Worm (Caenorhabditis elegans) whole organism, late embryonic: Measurements from ENCODE around the gene srx-64.

Experiments used
- C08G9.2 ChIP-seq: sonication (generic microtip); optimal IDR thresholded peaks from 2 replicates; lab custom pipeline; 2016; ENCODE audit warnings: mild to moderate bottlenecking, missing genetic modification characterization, moderate library complexity, missing compliant biosample characterization
- C38D4.7 ChIP-seq: fragments of 200-800 bp; sonication (Bioruptor generic); optimal IDR thresholded peaks from 2 replicates; lab custom pipeline; 2018; ENCODE audit warnings: mild to moderate bottlenecking, missing genetic modification characterization, moderate library complexity, missing compliant biosample characterization
- F13H6.1 ChIP-seq: sonication (generic microtip); optimal IDR thresholded peaks from 2 replicates; lab custom pipeline; 2016; ENCODE audit warnings: missing genetic modification characterization, missing compliant biosample characterization
- K02D7.2 ChIP-seq: sonication (generic microtip); optimal IDR thresholded peaks from 2 replicates; lab custom pipeline; 2017; ENCODE audit warnings: mild to moderate bottlenecking, missing genetic modification characterization, missing compliant biosample characterization
- K09A11.1 ChIP-seq: sonication (generic microtip); optimal IDR thresholded peaks from 2 replicates; lab custom pipeline; 2017; ENCODE audit warnings: antibody characterized with exemption, mild to moderate bottlenecking, missing genetic modification characterization, missing compliant biosample characterization; ENCODE audit not compliant: insufficient read depth
- Y22D7AL.16 ChIP-seq: sonication (generic microtip); optimal IDR thresholded peaks from 2 replicates; lab custom pipeline; 2016; ENCODE audit warnings: missing genetic modification characterization, missing compliant biosample characterization
- ahr-1 ChIP-seq: sonication (generic microtip); optimal IDR thresholded peaks from 2 replicates; lab custom pipeline; 2016; ENCODE audit warnings: missing genetic modification characterization, missing compliant biosample characterization
- ama-1 ChIP-seq: fragments of 150-350 bp; optimal IDR thresholded peaks from 2 replicates; lab custom pipeline; 2014
- ceh-14 ChIP-seq: sonication (generic microtip); optimal IDR thresholded peaks from 2 replicates; lab custom pipeline; 2016; ENCODE audit warnings: missing genotype, missing genetic modification characterization, missing compliant biosample characterization
- ceh-18 ChIP-seq: sonication (generic microtip); optimal IDR thresholded peaks from 2 replicates; lab custom pipeline; 2016; ENCODE audit warnings: missing genetic modification characterization, missing compliant biosample characterization
- ceh-19 ChIP-seq: fragments of 200-800 bp; sonication (Bioruptor generic); optimal IDR thresholded peaks from 2 replicates; lab custom pipeline; 2018; ENCODE audit warnings: mild to moderate bottlenecking, missing genetic modification characterization, missing compliant biosample characterization
- ceh-30 ChIP-seq: fragments of 150-350 bp; optimal IDR thresholded peaks from 2 replicates; lab custom pipeline; 2014; ENCODE audit warnings: missing biosample characterization, missing genetic modification characterization
- ceh-31 ChIP-seq: sonication (generic microtip); optimal IDR thresholded peaks from 2 replicates; lab custom pipeline; 2016; ENCODE audit warnings: missing genetic modification characterization, missing compliant biosample characterization
- ceh-34 ChIP-seq: sonication (generic microtip); optimal IDR thresholded peaks from 2 replicates; lab custom pipeline; 2016; ENCODE audit warnings: mild to moderate bottlenecking, missing genetic modification characterization, missing compliant biosample characterization
- ceh-48 ChIP-seq: sonication (generic microtip); optimal IDR thresholded peaks from 2 replicates; lab custom pipeline; 2016; ENCODE audit warnings: missing genetic modification characterization, inconsistent platforms, missing compliant biosample characterization
- ceh-6 ChIP-seq: fragments of 200-800 bp; sonication (Bioruptor generic); optimal IDR thresholded peaks from 2 replicates; lab custom pipeline; 2018; ENCODE audit warnings: mild to moderate bottlenecking, missing genetic modification characterization, missing compliant biosample characterization
- che-1 ChIP-seq: sonication (generic microtip); optimal IDR thresholded peaks from 2 replicates; lab custom pipeline; 2016; ENCODE audit warnings: mild to moderate bottlenecking, missing genetic modification characterization, missing compliant biosample characterization
- elt-2 ChIP-seq: sonication (generic microtip); optimal IDR thresholded peaks from 2 replicates; lab custom pipeline; 2016; ENCODE audit warnings: missing genetic modification reagents, missing genetic modification characterization, missing compliant biosample characterization
- ets-4 ChIP-seq: sonication (generic microtip); optimal IDR thresholded peaks from 2 replicates; lab custom pipeline; 2016; ENCODE audit warnings: missing genetic modification characterization, missing compliant biosample characterization
- eyg-1 ChIP-seq: sonication (generic microtip); optimal IDR thresholded peaks from 2 replicates; lab custom pipeline; 2016; ENCODE audit warnings: missing genotype, missing genetic modification characterization, missing compliant biosample characterization
- fax-1 ChIP-seq: sonication (generic microtip); optimal IDR thresholded peaks from 2 replicates; lab custom pipeline; 2016; ENCODE audit warnings: missing genotype, missing genetic modification characterization, missing compliant biosample characterization
- hlh-15 ChIP-seq: sonication (generic microtip); optimal IDR thresholded peaks from 2 replicates; lab custom pipeline; 2016; ENCODE audit warnings: missing genetic modification characterization, missing compliant biosample characterization
- hlh-6 ChIP-seq: sonication (generic microtip); optimal IDR thresholded peaks from 2 replicates; lab custom pipeline; 2016; ENCODE audit warnings: missing genotype, missing genetic modification characterization, missing compliant biosample characterization
- lim-6 ChIP-seq: sonication (generic microtip); optimal IDR thresholded peaks from 2 replicates; lab custom pipeline; 2016; ENCODE audit warnings: missing genetic modification characterization, missing compliant biosample characterization
- lin-11 ChIP-seq: fragments of 200-800 bp; sonication (Bioruptor generic); optimal IDR thresholded peaks from 2 replicates; lab custom pipeline; 2018; ENCODE audit warnings: mild to moderate bottlenecking, missing genetic modification characterization, missing compliant biosample characterization
- madf-2 ChIP-seq: sonication (generic microtip); optimal IDR thresholded peaks from 2 replicates; lab custom pipeline; 2017; ENCODE audit warnings: missing genetic modification characterization, missing compliant biosample characterization
- mec-3 ChIP-seq: sonication (generic microtip); optimal IDR thresholded peaks from 2 replicates; lab custom pipeline; 2016; ENCODE audit warnings: borderline replicate concordance, missing genetic modification characterization, missing compliant biosample characterization
- nhr-11 ChIP-seq: fragments of 150-350 bp; optimal IDR thresholded peaks from 2 replicates; lab custom pipeline; 2014; ENCODE audit warnings: missing biosample characterization, missing genetic modification characterization
- nhr-232 ChIP-seq: sonication (generic microtip); optimal IDR thresholded peaks from 2 replicates; lab custom pipeline; 2016; ENCODE audit warnings: missing genetic modification characterization, missing compliant biosample characterization
- npax-4 ChIP-seq: sonication (generic microtip); optimal IDR thresholded peaks from 2 replicates; lab custom pipeline; 2016; ENCODE audit warnings: missing genetic modification characterization, missing compliant biosample characterization
- odd-2 ChIP-seq: sonication (generic microtip); optimal IDR thresholded peaks from 2 replicates; lab custom pipeline; 2017; ENCODE audit warnings: antibody characterized with exemption, mild to moderate bottlenecking, missing genetic modification characterization, missing compliant biosample characterization
- pat-9 ChIP-seq: fragments of 200-800 bp; sonication (Bioruptor generic); optimal IDR thresholded peaks from 2 replicates; lab custom pipeline; 2018; ENCODE audit warnings: mild to moderate bottlenecking, missing genetic modification characterization, moderate library complexity, missing compliant biosample characterization
- pha-2 ChIP-seq: sonication (generic microtip); optimal IDR thresholded peaks from 2 replicates; lab custom pipeline; 2017; ENCODE audit warnings: mild to moderate bottlenecking, missing genetic modification characterization, missing compliant biosample characterization
- pqm-1 ChIP-seq: sonication (generic microtip); optimal IDR thresholded peaks from 2 replicates; lab custom pipeline; 2016; ENCODE audit warnings: missing genetic modification characterization, missing compliant biosample characterization
- pros-1 ChIP-seq: fragments of 150-350 bp; optimal IDR thresholded peaks from 2 replicates; lab custom pipeline; 2014; ENCODE audit warnings: missing biosample characterization, missing genetic modification reagents, missing genetic modification characterization
- ref-2 ChIP-seq: sonication (generic microtip); optimal IDR thresholded peaks from 2 replicates; lab custom pipeline; 2016; ENCODE audit warnings: missing genetic modification characterization, missing compliant biosample characterization
- sox-4 ChIP-seq: sonication (generic microtip); optimal IDR thresholded peaks from 2 replicates; lab custom pipeline; 2017; ENCODE audit warnings: mild to moderate bottlenecking, missing genetic modification characterization, inconsistent platforms, missing compliant biosample characterization
- syd-9 ChIP-seq: sonication (generic microtip); optimal IDR thresholded peaks from 2 replicates; lab custom pipeline; 2016; ENCODE audit warnings: mild to moderate bottlenecking, missing genetic modification characterization, moderate library complexity, missing compliant biosample characterization
- tbx-2 ChIP-seq: sonication (generic microtip); optimal IDR thresholded peaks from 2 replicates; lab custom pipeline; 2016; ENCODE audit warnings: missing genetic modification characterization, missing compliant biosample characterization
- ttx-3 ChIP-seq: sonication (generic microtip); optimal IDR thresholded peaks from 2 replicates; lab custom pipeline; 2016; ENCODE audit warnings: missing genetic modification reagents, missing genetic modification characterization, missing compliant biosample characterization
- unc-3 ChIP-seq, 2 experiments: fragments of 200-800 bp in 1 of 2; sonication (Bioruptor generic) in 1 of 2; sonication (generic microtip) in 1 of 2; conservative IDR thresholded peaks in 1 of 2; optimal IDR thresholded peaks in 1 of 2; 2 replicates each; pipeline versions ENCODE4 v1.3.6 to Lab custom; 2016 to 2022; ENCODE audit warnings: missing compliant biosample characterization in 2 of 2, missing genetic modification characterization in 2 of 2, missing genetic modification reagents in 1 of 2
- unc-42 ChIP-seq: sonication (generic microtip); optimal IDR thresholded peaks from 2 replicates; lab custom pipeline; 2016; ENCODE audit warnings: missing genotype, missing genetic modification characterization, missing compliant biosample characterization
- unc-55 ChIP-seq: sonication (generic microtip); optimal IDR thresholded peaks from 2 replicates; lab custom pipeline; 2017; ENCODE audit warnings: missing biosample characterization, missing genetic modification reagents, missing genetic modification characterization
- unc-86 ChIP-seq: sonication (generic microtip); optimal IDR thresholded peaks from 2 replicates; lab custom pipeline; 2016; ENCODE audit warnings: missing genetic modification characterization, missing compliant biosample characterization
- zip-5 ChIP-seq: sonication (generic microtip); optimal IDR thresholded peaks from 2 replicates; lab custom pipeline; 2016; ENCODE audit warnings: missing genetic modification characterization, missing compliant biosample characterization

srx-64 gene

ce11 chrV:3941860-3942259, 12.7 kb downstream of the srx-64 start, which contains the start of gene cyp-35B2:
Gene cyp-35B2 (plus strand): TSS chrV:3942160.
- TF ChIP-seq ttx-3 (tag; lab: Kevin White, UChicago): no peak
- TF ChIP-seq Y22D7AL.16 (tag; lab: Kevin White, UChicago): no peak
- TF ChIP-seq unc-55 (GFP tag; lab: Kevin White, UChicago): no peak
- no peak for TF ChIP-seq C38D4.7 (GFP tag; lab: Kevin White, UChicago)
- TF ChIP-seq unc-86 (tag; lab: Kevin White, UChicago): no peak
- no peak for TF ChIP-seq K09A11.1 (tag; lab: Kevin White, UChicago)
- TF ChIP-seq ahr-1 (tag; lab: Kevin White, UChicago): no peak
- TF ChIP-seq nhr-232 (tag; lab: Kevin White, UChicago): no peak
- TF ChIP-seq hlh-6: no peak
- no peak for TF ChIP-seq ceh-31 (tag; lab: Kevin White, UChicago)
- no peak for TF ChIP-seq madf-2 (tag; lab: Kevin White, UChicago)

ce11 chrV:3943364-3943763, 14.2 kb downstream of the srx-64 start:
- TF ChIP-seq ceh-34 (tag; lab: Kevin White, UChicago) (no peak), fax-1 (tag; lab: Kevin White, UChicago) (no peak), madf-2 (tag; lab: Kevin White, UChicago) (no peak), hlh-6 (no peak), elt-2 (tag; lab: Kevin White, UChicago) (no peak), ceh-6 (GFP tag; lab: Kevin White, UChicago) (no peak), unc-3 (GFP tag; conservative IDR thresholded peaks at IDR 0.05; lab: Robert Waterston, UW) (no peak), unc-3 (tag; optimal IDR thresholded peaks at IDR 0.05; lab: Kevin White, UChicago) (no peak), ceh-18 (tag; lab: Kevin White, UChicago) (no peak), ceh-14 (tag; lab: Kevin White, UChicago) (no peak), mec-3 (tag; lab: Kevin White, UChicago) (no peak), sox-4 (tag; lab: Kevin White, UChicago) (no peak), ref-2 (no peak)

DNA sequence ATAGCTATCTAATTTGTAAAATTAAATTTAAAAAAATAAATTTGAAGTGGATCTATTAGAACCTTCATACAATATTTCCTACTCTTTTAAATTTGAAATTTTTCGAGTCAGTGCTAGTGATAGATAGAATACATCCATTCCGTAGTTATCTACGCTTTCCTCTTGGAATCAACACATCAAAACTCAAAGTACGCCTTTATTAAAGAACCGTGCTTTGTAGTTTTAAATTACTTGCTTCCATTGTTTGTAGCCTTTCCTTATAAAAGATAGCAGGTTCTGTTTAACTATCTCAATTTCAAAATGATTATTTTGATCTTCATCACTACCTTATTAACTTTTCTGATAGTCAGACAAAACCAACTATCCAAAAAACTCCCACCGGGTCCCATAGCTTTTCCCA, 15.9 kb downstream of the srx-64 start, which contains the start of gene cyp-35B3:
TSS of gene cyp-35B3 (plus strand) at position 301 of the 400 bp plus-strand sequence.
- TF ChIP-seq C08G9.2: no peak
- TF ChIP-seq pros-1 (tag; lab: Kevin White, UChicago): no peak
- no peak for TF ChIP-seq K02D7.2 (tag; lab: Kevin White, UChicago)
- no peak for TF ChIP-seq lim-6 (tag; lab: Kevin White, UChicago)
- no peak for TF ChIP-seq zip-5 (tag; lab: Kevin White, UChicago)
- TF ChIP-seq C38D4.7 (GFP tag; lab: Kevin White, UChicago): no peak
- no peak for TF ChIP-seq ref-2
- no peak for TF ChIP-seq lin-11
- no peak for TF ChIP-seq nhr-11
- TF ChIP-seq hlh-15 (tag; lab: Kevin White, UChicago): no peak
- TF ChIP-seq che-1: no peak
- TF ChIP-seq syd-9 (tag; lab: Kevin White, UChicago): no peak
- no peak for TF ChIP-seq odd-2 (tag; lab: Kevin White, UChicago)

DNA sequence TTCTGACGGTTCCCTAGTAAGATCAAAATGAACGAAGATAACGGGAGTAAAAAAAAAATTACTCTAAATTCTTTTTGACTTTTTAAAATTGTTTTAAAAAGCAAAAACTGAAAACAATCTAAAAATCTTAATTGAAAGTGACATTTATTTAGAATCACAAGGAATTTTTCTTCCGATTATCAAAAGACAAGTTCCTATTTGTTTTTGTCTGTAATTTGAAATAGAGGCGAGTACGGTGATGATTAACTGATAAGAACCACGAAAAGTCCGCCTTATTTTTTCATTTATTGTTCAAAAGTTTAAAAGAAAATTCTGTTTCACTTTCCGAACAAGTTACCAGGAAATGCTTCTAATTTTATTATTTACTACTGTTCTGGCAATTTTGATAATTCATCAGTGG, 20.5 kb downstream of the srx-64 start, which contains the start of gene dach-1:
TSS of gene dach-1 (plus strand) at position 301 of the 400 bp plus-strand sequence.
- TF ChIP-seq odd-2 (tag; lab: Kevin White, UChicago) (no peak), pat-9 (tag; lab: Kevin White, UChicago) (no peak), ceh-48 (tag; lab: Kevin White, UChicago) (no peak), eyg-1 (tag; lab: Kevin White, UChicago) (no peak), npax-4 (tag; lab: Kevin White, UChicago) (no peak), C38D4.7 (GFP tag; lab: Kevin White, UChicago) (no peak), ets-4 (no peak), K09A11.1 (tag; lab: Kevin White, UChicago) (no peak), ama-1 (lab: Kevin White, UChicago) (no peak), unc-42 (tag; lab: Kevin White, UChicago) (no peak), ceh-30 (tag; lab: Kevin White, UChicago) (no peak), nhr-11 (no peak), pqm-1 (no peak), tbx-2 (no peak), pha-2 (tag; lab: Kevin White, UChicago) (no peak), F13H6.1 (no peak), ceh-19 (no peak), pros-1 (tag; lab: Kevin White, UChicago) (no peak), lim-6 (tag; lab: Kevin White, UChicago) (no peak), ref-2 (no peak)
